Worm (Caenorhabditis elegans): ENCODE measurements around the gene H41C03.3.
A peak's percentile ranks its signal among the peaks of the same experiment; 100 is the strongest.

The H41C03.3 gene

DNA sequence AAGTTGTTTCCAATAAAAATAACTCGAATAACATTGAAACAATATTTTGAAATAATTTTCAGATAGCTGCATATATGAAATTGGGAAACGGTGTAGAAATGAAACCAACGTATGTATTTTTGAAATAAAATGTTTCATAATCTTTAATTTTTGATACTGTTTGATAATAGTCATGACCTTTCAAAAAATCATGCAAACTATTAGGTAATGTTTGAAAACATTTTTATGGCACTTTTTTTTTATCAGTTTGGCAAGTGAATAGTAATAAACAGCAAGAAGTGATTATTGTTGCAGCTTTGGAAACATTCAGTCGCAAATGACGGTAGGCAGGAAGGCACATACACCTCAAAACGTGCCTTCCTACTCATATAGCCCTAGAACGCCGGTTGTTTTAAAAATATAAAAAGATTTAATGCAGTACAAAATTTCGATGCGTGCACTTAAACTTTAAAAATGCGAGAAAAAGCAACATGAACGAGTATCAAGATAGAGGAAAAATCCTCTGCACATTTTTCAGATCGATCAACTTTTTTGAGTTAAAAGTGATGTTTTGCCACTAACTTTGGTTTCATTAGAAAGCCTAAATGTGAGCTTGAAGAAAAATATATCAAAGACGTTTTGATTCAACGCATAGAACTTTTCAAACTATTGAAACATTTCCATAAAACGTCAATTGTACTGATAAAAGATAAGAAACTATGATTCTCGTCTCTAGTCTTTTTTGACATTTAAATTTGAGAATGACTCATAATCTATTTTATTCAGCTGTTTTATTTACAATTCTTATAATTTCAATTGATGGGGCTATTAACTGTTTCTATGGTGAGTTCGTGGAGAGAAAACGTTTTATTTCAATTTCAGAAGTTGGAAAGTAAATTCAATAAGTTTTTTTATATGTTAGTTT is 20.1 kb downstream of the H41C03.3 start, which contains the start of gene F55C12.19:
TSS of gene F55C12.19 (plus strand) at position 735 of the 904 bp plus-strand sequence.
- TF ChIP-seq mls-2 (tag; optimal IDR thresholded peaks at IDR 0.05) (no peak), lin-32 (GFP tag; optimal IDR thresholded peaks at IDR 0.05) (no peak), cnd-1 (tag; optimal IDR thresholded peaks at IDR 0.05) (no peak), bed-3 (GFP tag; optimal IDR thresholded peaks at IDR 0.05) (no peak), unc-39 (tag; optimal IDR thresholded peaks at IDR 0.05) (no peak), sptf-1 (tag; optimal IDR thresholded peaks at IDR 0.05) (no peak), nhr-76 (tag; optimal IDR thresholded peaks at IDR 0.05) (no peak), ztf-11 (tag; optimal IDR thresholded peaks at IDR 0.05) (no peak), nhr-12 (tag; optimal IDR thresholded peaks at IDR 0.05) (no peak), nhr-28 (tag; optimal IDR thresholded peaks at IDR 0.05) (no peak), mab-5 (tag; optimal IDR thresholded peaks at IDR 0.05) (no peak), elt-3 (tag; optimal IDR thresholded peaks at IDR 0.05) (no peak), unc-120 (tag; optimal IDR thresholded peaks at IDR 0.05; ENCODE audit: poor library complexity, severe bottlenecking) (no peak), ces-1 (GFP tag; optimal IDR thresholded peaks at IDR 0.05) (no peak), unc-62 (GFP tag; optimal IDR thresholded peaks at IDR 0.05) (no peak), drap-1 (GFP tag; optimal IDR thresholded peaks at IDR 0.05) (no peak)

DNA sequence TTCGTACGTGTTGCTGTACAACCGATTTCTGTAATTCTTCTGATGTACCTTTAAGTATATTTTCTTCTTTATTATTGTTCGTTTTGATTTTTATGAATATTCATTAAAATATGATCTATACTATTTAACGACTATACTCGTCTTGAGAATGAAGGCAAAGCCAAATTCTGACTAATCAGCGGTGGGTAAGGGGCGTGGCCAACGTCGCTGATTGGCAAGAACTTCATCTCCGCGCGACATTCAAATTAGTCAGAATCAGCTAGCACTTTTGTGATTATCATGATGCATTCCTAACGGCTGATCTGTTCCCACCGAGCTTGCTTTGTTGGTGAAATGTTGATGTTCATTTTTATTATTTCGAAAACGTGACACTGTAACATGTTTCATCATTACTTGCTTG is 21.3 kb downstream of the H41C03.3 start:
- TF ChIP-seq lsy-2 (tag; optimal IDR thresholded peaks at IDR 0.05) = no peak
- no peak for TF ChIP-seq mep-1 (tag; optimal IDR thresholded peaks at IDR 0.05)
- TF ChIP-seq blmp-1 (tag; optimal IDR thresholded peaks at IDR 0.05) = no peak
- no peak for TF ChIP-seq unc-120 (tag; optimal IDR thresholded peaks at IDR 0.05; ENCODE audit: poor library complexity, severe bottlenecking)
- no peak for TF ChIP-seq nhr-237 (tag; optimal IDR thresholded peaks at IDR 0.05)
- TF ChIP-seq ceh-39 (tag; optimal IDR thresholded peaks at IDR 0.05) = no peak
- TF ChIP-seq M03D4.4 (tag; optimal IDR thresholded peaks at IDR 0.05) = no peak
- TF ChIP-seq mls-2 (tag; optimal IDR thresholded peaks at IDR 0.05) = no peak
- no peak for TF ChIP-seq hlh-1 (tag; optimal IDR thresholded peaks at IDR 0.05)
- no peak for TF ChIP-seq elt-3 (tag; optimal IDR thresholded peaks at IDR 0.05)
- TF ChIP-seq ceh-43 (GFP tag; optimal IDR thresholded peaks at IDR 0.05) = no peak
- no peak for TF ChIP-seq bed-3 (GFP tag; optimal IDR thresholded peaks at IDR 0.05)

DNA sequence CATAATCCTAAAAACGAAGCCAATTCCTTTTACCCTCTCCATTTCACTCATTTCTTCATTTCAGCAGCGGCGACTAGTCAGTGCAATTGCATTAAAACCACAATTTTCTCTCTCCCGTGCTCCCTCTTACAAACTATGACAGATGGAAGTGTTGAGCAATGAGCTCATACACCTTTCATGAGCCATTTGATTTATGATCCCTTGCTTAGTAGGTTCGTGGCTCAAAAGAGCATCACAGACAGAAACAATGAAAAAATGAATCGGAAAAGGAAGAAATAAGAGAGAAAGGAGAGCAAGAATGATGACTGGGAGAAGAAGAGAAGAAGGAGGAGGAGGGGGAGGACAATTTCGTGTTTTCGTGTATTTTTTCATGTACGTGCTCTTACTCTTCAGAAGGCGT is 25.9 kb downstream of the H41C03.3 start:
- TF ChIP-seq ces-1 (GFP tag; optimal IDR thresholded peaks at IDR 0.05) = peak; percentile 36
- no peak for TF ChIP-seq ceh-83 (GFP tag; optimal IDR thresholded peaks at IDR 0.05)

DNA sequence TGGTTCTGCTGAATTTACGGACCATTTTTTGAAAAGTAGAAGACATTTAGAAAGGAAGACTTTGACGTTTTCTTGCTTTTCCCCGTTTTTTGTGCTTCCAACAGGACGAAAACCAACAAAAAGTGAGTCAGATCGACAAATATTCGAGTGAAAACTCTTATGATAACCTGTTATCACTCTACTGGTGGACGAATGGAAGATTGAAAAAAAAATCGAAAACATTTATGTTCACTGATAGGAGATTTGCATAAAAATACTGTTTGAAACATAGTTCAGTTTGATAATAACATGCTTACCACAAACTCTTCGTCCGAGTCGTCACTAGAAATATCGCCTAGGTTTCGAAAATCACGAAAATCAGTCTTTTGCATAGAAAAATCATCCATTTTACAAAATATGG is 26.8 kb downstream of the H41C03.3 start:
- TF ChIP-seq snpc-4 (tag; optimal IDR thresholded peaks at IDR 0.05) (no peak), pha-4 (tag; optimal IDR thresholded peaks at IDR 0.05) (no peak), sptf-1 (tag; optimal IDR thresholded peaks at IDR 0.05) (no peak), ceh-83 (GFP tag; optimal IDR thresholded peaks at IDR 0.05) (no peak), mep-1 (tag; optimal IDR thresholded peaks at IDR 0.05) (no peak), unc-120 (tag; optimal IDR thresholded peaks at IDR 0.05; ENCODE audit: poor library complexity, severe bottlenecking) (no peak), nhr-12 (tag; optimal IDR thresholded peaks at IDR 0.05) (no peak), elt-3 (tag; optimal IDR thresholded peaks at IDR 0.05) (no peak), sem-2 (GFP tag; optimal IDR thresholded peaks at IDR 0.05) (no peak), nhr-28 (tag; optimal IDR thresholded peaks at IDR 0.05) (no peak), elt-1 (tag; optimal IDR thresholded peaks at IDR 0.05; ENCODE audit: borderline replicate concordance, insufficient read depth) (no peak), nhr-2 (tag; optimal IDR thresholded peaks at IDR 0.05) (no peak), unc-39 (tag; optimal IDR thresholded peaks at IDR 0.05) (no peak), drap-1 (GFP tag; optimal IDR thresholded peaks at IDR 0.05) (no peak), ces-1 (GFP tag; optimal IDR thresholded peaks at IDR 0.05) (no peak)

DNA sequence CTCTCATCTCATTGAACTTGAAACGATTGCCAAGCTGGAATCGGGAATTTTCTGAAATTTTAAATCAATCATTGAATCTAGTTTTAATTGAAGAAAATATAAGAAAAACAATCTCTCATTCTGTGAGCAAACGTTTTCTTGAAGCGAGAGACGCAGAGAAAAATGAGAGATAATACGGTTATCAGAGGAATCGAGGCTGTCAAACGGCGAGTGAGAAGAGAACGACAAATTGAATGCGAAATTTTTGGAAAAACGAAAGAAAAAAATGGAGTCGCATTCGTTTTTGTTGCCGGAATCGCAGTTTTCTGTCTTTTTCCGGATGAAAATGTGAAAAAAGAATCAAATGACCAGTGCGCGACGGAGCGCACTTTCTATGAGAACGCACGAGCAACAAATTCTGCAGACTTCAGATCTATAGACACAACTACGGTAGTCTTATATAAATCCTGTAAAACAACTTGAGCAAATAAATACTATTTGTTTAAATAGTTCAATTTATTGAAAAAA is 28.0 kb downstream of the H41C03.3 start, which contains the start of gene tex-2:
TSS of gene tex-2 (minus strand) at position 51 of the 507 bp plus-strand sequence.
- TF ChIP-seq lsy-2 (tag; optimal IDR thresholded peaks at IDR 0.05) (peak; percentile 30), mep-1 (tag; optimal IDR thresholded peaks at IDR 0.05) (peak; percentile 86), nhr-2 (tag; optimal IDR thresholded peaks at IDR 0.05) (no peak), ces-1 (GFP tag; optimal IDR thresholded peaks at IDR 0.05) (peak; percentile 89), lin-13 (tag; optimal IDR thresholded peaks at IDR 0.05) (peak; percentile 54), zip-8 (tag; optimal IDR thresholded peaks at IDR 0.05) (no peak)
